Worm (Caenorhabditis elegans): ENCODE data around the gene B0024.11.

B0024.11 gene

ce11 chrV:10328080-10328479 is 8.7 kb upstream of the B0024.11 start:
- no peak for TF ChIP-seq lin-13 (tag; optimal IDR thresholded peaks at IDR 0.05)
- TF ChIP-seq drap-1 (GFP tag; optimal IDR thresholded peaks at IDR 0.05): no peak
- TF ChIP-seq nhr-12 (tag; optimal IDR thresholded peaks at IDR 0.05): no peak
- TF ChIP-seq ham-2 (GFP tag; optimal IDR thresholded peaks at IDR 0.05): no peak
- no peak for TF ChIP-seq mls-2 (tag; optimal IDR thresholded peaks at IDR 0.05)
- TF ChIP-seq unc-120 (tag; optimal IDR thresholded peaks at IDR 0.05; ENCODE audit: poor library complexity, severe bottlenecking): no peak
- TF ChIP-seq lin-32 (GFP tag; optimal IDR thresholded peaks at IDR 0.05): no peak
- TF ChIP-seq nhr-76 (tag; optimal IDR thresholded peaks at IDR 0.05): no peak
- TF ChIP-seq elt-3 (tag; optimal IDR thresholded peaks at IDR 0.05): no peak
- no peak for TF ChIP-seq tbx-8 (GFP tag; optimal IDR thresholded peaks at IDR 0.05)
- no peak for TF ChIP-seq ces-1 (GFP tag; optimal IDR thresholded peaks at IDR 0.05)

- TF ChIP-seq zip-8 (tag; optimal IDR thresholded peaks at IDR 0.05) (no peak), sptf-1 (tag; optimal IDR thresholded peaks at IDR 0.05) (no peak), cnd-1 (tag; optimal IDR thresholded peaks at IDR 0.05) (no peak)
These were observed 4.2 kb upstream of the B0024.11 start for ce11 chrV:10323537-10323936.

ce11 chrV:10320101-10320761 is 897 bp upstream of the B0024.11 start, which contains the start of the genes gna-1 and B0024.13:
TSS of gene gna-1 (minus strand) at chrV:10320151.
TSS of gene B0024.13 (plus strand) at chrV:10320711.
- no peak for TF ChIP-seq blmp-1 (tag; optimal IDR thresholded peaks at IDR 0.05)
- TF ChIP-seq ceh-43 (GFP tag; optimal IDR thresholded peaks at IDR 0.05): no peak
- TF ChIP-seq mep-1 (tag; optimal IDR thresholded peaks at IDR 0.05): no peak
- TF ChIP-seq pha-4 (tag; optimal IDR thresholded peaks at IDR 0.05): no peak
- no peak for TF ChIP-seq unc-39 (tag; optimal IDR thresholded peaks at IDR 0.05)
- no peak for TF ChIP-seq nhr-2 (tag; optimal IDR thresholded peaks at IDR 0.05)

- TF ChIP-seq blmp-1 (tag; optimal IDR thresholded peaks at IDR 0.05) (no peak), lin-13 (tag; optimal IDR thresholded peaks at IDR 0.05) (no peak), snpc-4 (tag; optimal IDR thresholded peaks at IDR 0.05) (no peak), pha-4 (tag; optimal IDR thresholded peaks at IDR 0.05) (no peak), tbx-8 (GFP tag; optimal IDR thresholded peaks at IDR 0.05) (no peak), ceh-43 (GFP tag; optimal IDR thresholded peaks at IDR 0.05) (no peak)
These were observed 2.0 kb downstream of the B0024.11 start, which contains the start of gene asps-1 for ce11 chrV:10317294-10317693. TSS of gene asps-1 (minus strand) at chrV:10317394.

ce11 chrV:10314371-10314770 is 5.0 kb downstream of the B0024.11 start, which contains the start of gene trx-2:
TSS of gene trx-2 (plus strand) at chrV:10314671.
- TF ChIP-seq hlh-1 (tag; optimal IDR thresholded peaks at IDR 0.05) (no peak), drap-1 (GFP tag; optimal IDR thresholded peaks at IDR 0.05) (no peak), lin-32 (GFP tag; optimal IDR thresholded peaks at IDR 0.05) (no peak), cnd-1 (tag; optimal IDR thresholded peaks at IDR 0.05) (no peak), lin-13 (tag; optimal IDR thresholded peaks at IDR 0.05) (no peak), mls-2 (tag; optimal IDR thresholded peaks at IDR 0.05) (no peak), nhr-12 (tag; optimal IDR thresholded peaks at IDR 0.05) (no peak), ceh-43 (GFP tag; optimal IDR thresholded peaks at IDR 0.05) (no peak), mep-1 (tag; optimal IDR thresholded peaks at IDR 0.05) (no peak), sem-2 (GFP tag; optimal IDR thresholded peaks at IDR 0.05) (no peak), mab-5 (tag; optimal IDR thresholded peaks at IDR 0.05) (no peak), ham-2 (GFP tag; optimal IDR thresholded peaks at IDR 0.05) (no peak), nhr-28 (tag; optimal IDR thresholded peaks at IDR 0.05) (no peak), unc-39 (tag; optimal IDR thresholded peaks at IDR 0.05) (no peak), tbx-8 (GFP tag; optimal IDR thresholded peaks at IDR 0.05) (no peak)

ce11 chrV:10313953-10314352 is 5.4 kb downstream of the B0024.11 start, which contains the start of gene gcy-6:
TSS of gene gcy-6 (minus strand) at chrV:10314053.
- TF ChIP-seq elt-1 (tag; optimal IDR thresholded peaks at IDR 0.05; ENCODE audit: borderline replicate concordance, insufficient read depth): no peak
- no peak for TF ChIP-seq pha-4 (tag; optimal IDR thresholded peaks at IDR 0.05)
- TF ChIP-seq unc-62 (GFP tag; optimal IDR thresholded peaks at IDR 0.05): no peak
- no peak for TF ChIP-seq nhr-2 (tag; optimal IDR thresholded peaks at IDR 0.05)
- TF ChIP-seq mls-2 (tag; optimal IDR thresholded peaks at IDR 0.05): no peak
- TF ChIP-seq snpc-4 (tag; optimal IDR thresholded peaks at IDR 0.05): no peak
- no peak for TF ChIP-seq nhr-12 (tag; optimal IDR thresholded peaks at IDR 0.05)
- TF ChIP-seq ceh-83 (GFP tag; optimal IDR thresholded peaks at IDR 0.05): no peak
- TF ChIP-seq mab-5 (tag; optimal IDR thresholded peaks at IDR 0.05): no peak
- no peak for TF ChIP-seq ztf-11 (tag; optimal IDR thresholded peaks at IDR 0.05)
- TF ChIP-seq hlh-1 (tag; optimal IDR thresholded peaks at IDR 0.05): no peak
- TF ChIP-seq drap-1 (GFP tag; optimal IDR thresholded peaks at IDR 0.05): no peak
- no peak for TF ChIP-seq blmp-1 (tag; optimal IDR thresholded peaks at IDR 0.05)

Data from whole organism, mixed stage, embryonic.